Fruit fly (Drosophila melanogaster): ENCODE measurements around the gene mus201.

DNA sequence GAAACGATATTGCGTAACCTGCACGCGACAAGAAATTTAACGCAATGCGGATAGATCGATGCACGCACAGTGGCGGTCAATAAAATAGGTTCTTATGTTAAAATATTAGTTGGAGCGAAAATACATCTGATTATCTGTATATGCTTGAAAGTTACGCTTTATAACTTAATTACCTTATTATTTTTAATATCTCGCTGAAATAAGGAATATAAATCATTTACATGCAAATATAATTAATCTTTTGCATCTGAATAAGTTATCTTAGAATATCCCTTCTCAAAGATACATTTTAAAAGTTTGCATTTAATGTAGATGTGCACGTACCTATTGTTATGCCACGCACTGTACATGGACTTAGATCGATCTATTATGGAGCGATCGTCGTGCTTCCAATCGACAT is 33.7 kb downstream of the mus201 start:
- no peak for TF ChIP-seq Crg-1 (GFP tag; optimal IDR thresholded peaks at IDR 0.05)
- no peak for TF ChIP-seq CG5204 (GFP tag; optimal IDR thresholded peaks at IDR 0.05)
- no peak for TF ChIP-seq Hr96 (GFP tag; optimal IDR thresholded peaks at IDR 0.05)
- TF ChIP-seq CG1620 (GFP tag; optimal IDR thresholded peaks at IDR 0.05), result no peak
